Worm (Caenorhabditis elegans) whole organism, L1 larva: ENCODE measurements around the gene C02B8.3.

Source experiments
- C04F5.9 ChIP-seq: sonication (generic microtip); optimal IDR thresholded peaks from 2 replicates; lab custom pipeline; 2016; ENCODE audit warnings: missing genetic modification characterization, missing compliant biosample characterization
- C16A3.4 ChIP-seq: fragments of 150-350 bp; optimal IDR thresholded peaks from 2 replicates; lab custom pipeline; 2014; ENCODE audit warnings: missing biosample characterization, missing genetic modification characterization
- Y116A8C.19 ChIP-seq: sonication (generic microtip); optimal IDR thresholded peaks from 2 replicates; lab custom pipeline; 2016; ENCODE audit warnings: missing compliant biosample characterization, missing genetic modification characterization, borderline replicate concordance
- alr-1 ChIP-seq: fragments of 200-800 bp; sonication (Bioruptor generic); optimal IDR thresholded peaks from 2 replicates; lab custom pipeline; 2018; ENCODE audit warnings: borderline replicate concordance, mild to moderate bottlenecking, missing genetic modification characterization, missing compliant biosample characterization
- blmp-1 ChIP-seq: fragments of 150-350 bp; optimal IDR thresholded peaks from 2 replicates; lab custom pipeline; 2014; ENCODE audit warnings: missing biosample characterization, missing genetic modification characterization
- ceh-63 ChIP-seq: fragments of 200-800 bp; sonication (Bioruptor generic); optimal IDR thresholded peaks from 2 replicates; lab custom pipeline; 2018; ENCODE audit warnings: mild to moderate bottlenecking, missing genetic modification characterization, missing compliant biosample characterization
- ceh-82 ChIP-seq, 3 experiments: fragments of 150-350 bp in 1 of 3; sonication (generic microtip) in 2 of 3; optimal IDR thresholded peaks; 2 replicates each; lab custom pipeline; 2014 to 2017; ENCODE audit warnings: missing biosample characterization in 3 of 3, missing genetic modification characterization in 3 of 3
- ceh-88 ChIP-seq: fragments of 200-800 bp; sonication (Bioruptor generic); IDR thresholded peaks from 2 replicates; pipeline ENCODE4 v1.3.6; 2022; ENCODE audit warnings: missing genetic modification characterization, missing compliant biosample characterization
- ceh-90 ChIP-seq: sonication (generic microtip); optimal IDR thresholded peaks from 2 replicates; lab custom pipeline; 2016; ENCODE audit warnings: missing genetic modification characterization, missing compliant biosample characterization
- ces-1 ChIP-seq: fragments of 150-350 bp; optimal IDR thresholded peaks from 2 replicates; lab custom pipeline; 2014; ENCODE audit warnings: missing biosample characterization, missing genetic modification reagents, missing genetic modification characterization
- dpl-1 ChIP-seq, 3 experiments: fragments of 150-350 bp in 2 of 3; sonication (generic microtip) in 1 of 3; optimal IDR thresholded peaks; 2 replicates each; lab custom pipeline; 2014 to 2017; ENCODE audit warnings: missing biosample characterization in 3 of 3, missing genetic modification characterization in 3 of 3, missing genetic modification reagents in 3 of 3
- egl-27 ChIP-seq, 2 experiments: fragments of 150-350 bp in 1 of 2; sonication (generic microtip); optimal IDR thresholded peaks; 3 replicates each; lab custom pipeline; 2017 to 2018; ENCODE audit warnings: missing biosample characterization in 2 of 2, missing genetic modification characterization in 2 of 2, missing genetic modification reagents in 2 of 2
- fkh-8 ChIP-seq: sonication (generic microtip); optimal IDR thresholded peaks from 2 replicates; lab custom pipeline; 2016; ENCODE audit warnings: mild to moderate bottlenecking, missing genetic modification characterization, missing compliant biosample characterization
- grh-1 ChIP-seq: fragments of 200-800 bp; sonication (Bioruptor generic); IDR thresholded peaks from 2 replicates; pipeline ENCODE4 v1.3.6; 2022; ENCODE audit warnings: missing genetic modification reagents, missing genetic modification characterization, missing compliant biosample characterization
- hlh-17 ChIP-seq: fragments of 200-800 bp; sonication (Bioruptor generic); optimal IDR thresholded peaks from 2 replicates; lab custom pipeline; 2018; ENCODE audit warnings: missing genetic modification characterization, mild to moderate bottlenecking, missing compliant biosample characterization, moderate library complexity, borderline replicate concordance
- hlh-4 ChIP-seq: sonication (generic microtip); optimal IDR thresholded peaks from 2 replicates; lab custom pipeline; 2016; ENCODE audit warnings: mild to moderate bottlenecking, missing genetic modification characterization, missing compliant biosample characterization
- irx-1 ChIP-seq: sonication (generic microtip); optimal IDR thresholded peaks from 2 replicates; lab custom pipeline; 2016; ENCODE audit warnings: missing genetic modification characterization, missing compliant biosample characterization
- jun-1 ChIP-seq: fragments of 150-350 bp; optimal IDR thresholded peaks from 2 replicates; lab custom pipeline; 2014; ENCODE audit warnings: missing biosample characterization, missing genetic modification reagents, missing genetic modification characterization
- lin-13 ChIP-seq: fragments of 150-350 bp; optimal IDR thresholded peaks from 2 replicates; lab custom pipeline; 2014; ENCODE audit warnings: missing biosample characterization, missing genetic modification reagents, missing genetic modification characterization
- lin-14 ChIP-seq: fragments of 200-800 bp; sonication (Bioruptor generic); optimal IDR thresholded peaks from 2 replicates; lab custom pipeline; 2018; ENCODE audit warnings: mild to moderate bottlenecking, missing genetic modification characterization, moderate library complexity, missing compliant biosample characterization
- lin-15B ChIP-seq: fragments of 150-350 bp; sonication (generic microtip); optimal IDR thresholded peaks from 3 replicates; lab custom pipeline; 2014; ENCODE audit warnings: missing biosample characterization, missing genetic modification characterization
- lin-35 ChIP-seq, 2 experiments: fragments of 150-350 bp; optimal IDR thresholded peaks; 2 replicates each; lab custom pipeline; 2014; ENCODE audit warnings: missing biosample characterization in 2 of 2, missing genetic modification characterization in 2 of 2, missing genetic modification reagents in 2 of 2
- mab-9 ChIP-seq: fragments of 200-800 bp; sonication (Bioruptor generic); IDR thresholded peaks from 2 replicates; pipeline ENCODE4 v1.3.6; 2022; ENCODE audit warnings: missing genetic modification reagents, missing genetic modification characterization, missing compliant biosample characterization
- mef-2 ChIP-seq: fragments of 150-350 bp; optimal IDR thresholded peaks from 2 replicates; lab custom pipeline; 2014; ENCODE audit warnings: missing biosample characterization, missing genetic modification characterization
- mep-1 ChIP-seq: fragments of 150-350 bp; optimal IDR thresholded peaks from 2 replicates; lab custom pipeline; 2014; ENCODE audit warnings: missing biosample characterization, missing genetic modification characterization
- nhr-12 ChIP-seq: sonication (generic microtip); optimal IDR thresholded peaks from 2 replicates; lab custom pipeline; 2017; ENCODE audit warnings: missing biosample characterization, missing genetic modification characterization
- nhr-19 ChIP-seq: fragments of 200-800 bp; sonication (Bioruptor generic); conservative IDR thresholded peaks from 2 replicates; pipeline ENCODE4 v1.3.6; 2022; ENCODE audit warnings: missing genetic modification characterization, missing compliant biosample characterization
- nhr-20 ChIP-seq: sonication (generic microtip); optimal IDR thresholded peaks from 2 replicates; lab custom pipeline; 2016; ENCODE audit warnings: mild to moderate bottlenecking, missing genetic modification characterization, missing compliant biosample characterization
- nhr-237 ChIP-seq: fragments of 150-350 bp; optimal IDR thresholded peaks from 2 replicates; lab custom pipeline; 2014; ENCODE audit warnings: missing biosample characterization, missing genetic modification characterization
- nhr-28 ChIP-seq: fragments of 150-350 bp; optimal IDR thresholded peaks from 2 replicates; lab custom pipeline; 2014; ENCODE audit warnings: missing biosample characterization, missing genetic modification characterization
- nhr-47 ChIP-seq: sonication (generic microtip); optimal IDR thresholded peaks from 2 replicates; lab custom pipeline; 2016; ENCODE audit warnings: mild to moderate bottlenecking, missing genetic modification characterization, moderate library complexity, missing compliant biosample characterization
- nhr-71 ChIP-seq: sonication (generic microtip); optimal IDR thresholded peaks from 2 replicates; lab custom pipeline; 2016; ENCODE audit warnings: mild to moderate bottlenecking, missing genetic modification characterization, moderate library complexity, missing compliant biosample characterization
- nhr-77 ChIP-seq: fragments of 150-350 bp; optimal IDR thresholded peaks from 2 replicates; lab custom pipeline; 2014; ENCODE audit warnings: missing biosample characterization, missing genetic modification characterization
- nhr-90 ChIP-seq: sonication (generic microtip); optimal IDR thresholded peaks from 2 replicates; lab custom pipeline; 2016; ENCODE audit warnings: mild to moderate bottlenecking, missing genetic modification characterization, missing compliant biosample characterization; ENCODE audit not compliant: poor library complexity
- pax-3 ChIP-seq: fragments of 200-800 bp; sonication (Bioruptor generic); optimal IDR thresholded peaks from 2 replicates; lab custom pipeline; 2018; ENCODE audit warnings: mild to moderate bottlenecking, missing genetic modification characterization, moderate library complexity, missing compliant biosample characterization
- pqm-1 ChIP-seq: sonication (generic microtip); optimal IDR thresholded peaks from 3 replicates; lab custom pipeline; 2017; ENCODE audit warnings: missing biosample characterization, missing genetic modification characterization
- rnt-1 ChIP-seq: sonication (generic microtip); optimal IDR thresholded peaks from 2 replicates; lab custom pipeline; 2016; ENCODE audit warnings: mild to moderate bottlenecking, missing genetic modification characterization, moderate library complexity, missing compliant biosample characterization
- skn-1 ChIP-seq: fragments of 150-350 bp; optimal IDR thresholded peaks from 2 replicates; lab custom pipeline; 2014; ENCODE audit warnings: missing biosample characterization, missing genetic modification characterization
- snu-23 ChIP-seq: sonication (generic microtip); optimal IDR thresholded peaks from 2 replicates; lab custom pipeline; 2016; ENCODE audit warnings: missing genetic modification characterization, missing compliant biosample characterization
- sox-4 ChIP-seq: sonication (generic microtip); optimal IDR thresholded peaks from 2 replicates; lab custom pipeline; 2016; ENCODE audit warnings: missing genetic modification characterization, missing compliant biosample characterization
- sup-37 ChIP-seq: fragments of 200-800 bp; sonication (Bioruptor generic); optimal IDR thresholded peaks from 2 replicates; lab custom pipeline; 2018; ENCODE audit warnings: mild to moderate bottlenecking, missing genetic modification characterization, missing compliant biosample characterization
- unc-130 ChIP-seq: fragments of 150-350 bp; optimal IDR thresholded peaks from 2 replicates; lab custom pipeline; 2017; ENCODE audit warnings: missing biosample characterization, missing genetic modification characterization, inconsistent platforms
- unc-30 ChIP-seq: sonication (generic microtip); optimal IDR thresholded peaks from 2 replicates; lab custom pipeline; 2017; ENCODE audit warnings: missing biosample characterization, missing genetic modification characterization
- zag-1 ChIP-seq: fragments of 150-350 bp; optimal IDR thresholded peaks from 2 replicates; lab custom pipeline; 2014; ENCODE audit warnings: missing biosample characterization, missing genetic modification characterization
- zip-4 ChIP-seq: fragments of 200-800 bp; sonication (Bioruptor generic); optimal IDR thresholded peaks from 2 replicates; lab custom pipeline; 2018; ENCODE audit warnings: mild to moderate bottlenecking, missing genetic modification characterization, moderate library complexity, missing compliant biosample characterization
- ztf-11 ChIP-seq, 2 experiments: sonication (generic microtip); optimal IDR thresholded peaks; 2 replicates each; lab custom pipeline; 2016 to 2017; ENCODE audit warnings: missing genetic modification characterization in 2 of 2, missing biosample characterization in 1 of 2, missing compliant biosample characterization in 1 of 2
- ztf-4 ChIP-seq: fragments of 150-350 bp; optimal IDR thresholded peaks from 2 replicates; lab custom pipeline; 2014; ENCODE audit warnings: missing biosample characterization, missing genetic modification characterization

C02B8.3 gene

ce11 chrX:8157132-8157531 is 17.9 kb downstream of the C02B8.3 start (continued):
- TF ChIP-seq sox-4 (tag; lab: Kevin White, UChicago) (no peak), nhr-90 (tag; lab: Kevin White, UChicago) (no peak), nhr-71 (tag; lab: Kevin White, UChicago) (peak; percentile 40), lin-14 (GFP tag; lab: Kevin White, UChicago) (peak; percentile 67), hlh-17 (no peak), ces-1 (GFP tag; lab: Kevin White, UChicago) (no peak), C16A3.4 (no peak), unc-130 (tag; lab: Kevin White, UChicago) (no peak), nhr-12 (no peak), grh-1 (GFP tag; lab: Robert Waterston, UW) (no peak), ztf-4 (tag; lab: Kevin White, UChicago) (no peak), nhr-19 (GFP tag; lab: Robert Waterston, UW) (no peak), lin-35 (GFP tag; optimal IDR thresholded peaks at IDR 0.05; lab: Kevin White, UChicago) (no peak), ceh-63 (no peak), lin-13 (no peak), rnt-1 (tag; lab: Kevin White, UChicago) (peak; percentile 61), lin-15B (tag; lab: Kevin White, UChicago) (no peak), mef-2 (tag; lab: Kevin White, UChicago) (no peak), C04F5.9 (no peak), irx-1 (tag; lab: Kevin White, UChicago) (no peak), nhr-237 (no peak), snu-23 (GFP tag; lab: Kevin White, UChicago) (peak; percentile 26), mab-9 (no peak), ceh-90 (tag; lab: Kevin White, UChicago) (no peak), ceh-88 (GFP tag; lab: Robert Waterston, UW) (no peak), pqm-1 (no peak), mep-1 (peak; percentile 23), blmp-1 (tag; lab: Kevin White, UChicago) (no peak), jun-1 (tag; lab: Kevin White, UChicago) (no peak), alr-1 (tag; lab: Kevin White, UChicago) (no peak), ztf-11 (tag; optimal IDR thresholded peaks at IDR 0.05; lab: Kevin White, UChicago) (peak in 1 of 2 experiments; percentile 91), nhr-47 (tag; lab: Kevin White, UChicago) (peak; percentile 29), zag-1 (tag; lab: Kevin White, UChicago) (no peak), skn-1 (no peak), zip-4 (no peak), ceh-82 (tag; optimal IDR thresholded peaks at IDR 0.05; lab: Kevin White, UChicago) (peak in 2 of 3 experiments; percentile 7 to 41), hlh-4 (tag; lab: Kevin White, UChicago) (no peak), Y116A8C.19 (no peak)

ce11 chrX:8158975-8159813 is 19.9 kb downstream of the C02B8.3 start, which contains the start of gene hil-3:
hil-3 (plus strand) TSS chrX:8159169.
- no peak for TF ChIP-seq ceh-63
- no peak for TF ChIP-seq zip-4
- TF ChIP-seq ztf-11 (tag; optimal IDR thresholded peaks at IDR 0.05; lab: Kevin White, UChicago), result peak in 1 of 2 experiments; percentile 6
- no peak for TF ChIP-seq ces-1 (GFP tag; lab: Kevin White, UChicago)
- no peak for TF ChIP-seq pax-3 (tag; lab: Kevin White, UChicago)
- no peak for TF ChIP-seq sup-37
- no peak for TF ChIP-seq hlh-17
- TF ChIP-seq nhr-20 (tag; lab: Kevin White, UChicago), result peak; percentile 26
- no peak for TF ChIP-seq lin-13
- TF ChIP-seq lin-14 (GFP tag; lab: Kevin White, UChicago), result peak; percentile 69
- TF ChIP-seq nhr-28 (tag; lab: Kevin White, UChicago), result no peak
- no peak for TF ChIP-seq dpl-1 (GFP tag; optimal IDR thresholded peaks at IDR 0.05; lab: Kevin White, UChicago)
- no peak for TF ChIP-seq zag-1 (tag; lab: Kevin White, UChicago)
- peak in 1 of 3 experiments; percentile 48 for TF ChIP-seq ceh-82 (tag; optimal IDR thresholded peaks at IDR 0.05; lab: Kevin White, UChicago)
- TF ChIP-seq mab-9, result no peak
- TF ChIP-seq lin-35 (GFP tag; optimal IDR thresholded peaks at IDR 0.05; lab: Kevin White, UChicago), result peak; percentile 8 to 31
- TF ChIP-seq skn-1, result no peak
- TF ChIP-seq nhr-47 (tag; lab: Kevin White, UChicago), result peak; percentile 69
- TF ChIP-seq egl-27 (tag; optimal IDR thresholded peaks at IDR 0.05; lab: Kevin White, UChicago), result no peak
- no peak for TF ChIP-seq lin-15B (tag; lab: Kevin White, UChicago)
- TF ChIP-seq grh-1 (GFP tag; lab: Robert Waterston, UW), result peak; percentile 52
- no peak for TF ChIP-seq nhr-77 (tag; lab: Kevin White, UChicago)
- no peak for TF ChIP-seq blmp-1 (tag; lab: Kevin White, UChicago)
- TF ChIP-seq fkh-8 (tag; lab: Kevin White, UChicago), result peak; percentile 22
- peak; percentile 40 for TF ChIP-seq nhr-19 (GFP tag; lab: Robert Waterston, UW)
- no peak for TF ChIP-seq unc-30 (tag; lab: Kevin White, UChicago)
